Worm (Caenorhabditis elegans) whole organism, L3 larva: ENCODE data around the gene rnp-5.

Experiments used
- aly-2 ChIP-seq: fragments of 150-350 bp; optimal IDR thresholded peaks from 2 replicates; lab custom pipeline; 2014; ENCODE audit warnings: missing biosample characterization, missing genetic modification characterization
- skn-1 ChIP-seq: fragments of 150-350 bp; optimal IDR thresholded peaks from 2 replicates; lab custom pipeline; 2014; ENCODE audit warnings: missing biosample characterization, missing genetic modification characterization
- ztf-11 ChIP-seq: fragments of 150-350 bp; optimal IDR thresholded peaks from 2 replicates; lab custom pipeline; 2014; ENCODE audit warnings: missing biosample characterization, missing genetic modification characterization

- TF ChIP-seq ztf-11 (tag; lab: Kevin White, UChicago), result no peak
- TF ChIP-seq skn-1, result no peak
- no peak for TF ChIP-seq aly-2 (tag; lab: Kevin White, UChicago)
Measured at ce11 chrIII:879634-880033, 25.9 kb upstream of the rnp-5 start, which contains the start of the genes T24C4.5 and ucr-2.3.
